Fruit fly (Drosophila melanogaster): ENCODE results near the gene Ack.

Ack gene

DNA sequence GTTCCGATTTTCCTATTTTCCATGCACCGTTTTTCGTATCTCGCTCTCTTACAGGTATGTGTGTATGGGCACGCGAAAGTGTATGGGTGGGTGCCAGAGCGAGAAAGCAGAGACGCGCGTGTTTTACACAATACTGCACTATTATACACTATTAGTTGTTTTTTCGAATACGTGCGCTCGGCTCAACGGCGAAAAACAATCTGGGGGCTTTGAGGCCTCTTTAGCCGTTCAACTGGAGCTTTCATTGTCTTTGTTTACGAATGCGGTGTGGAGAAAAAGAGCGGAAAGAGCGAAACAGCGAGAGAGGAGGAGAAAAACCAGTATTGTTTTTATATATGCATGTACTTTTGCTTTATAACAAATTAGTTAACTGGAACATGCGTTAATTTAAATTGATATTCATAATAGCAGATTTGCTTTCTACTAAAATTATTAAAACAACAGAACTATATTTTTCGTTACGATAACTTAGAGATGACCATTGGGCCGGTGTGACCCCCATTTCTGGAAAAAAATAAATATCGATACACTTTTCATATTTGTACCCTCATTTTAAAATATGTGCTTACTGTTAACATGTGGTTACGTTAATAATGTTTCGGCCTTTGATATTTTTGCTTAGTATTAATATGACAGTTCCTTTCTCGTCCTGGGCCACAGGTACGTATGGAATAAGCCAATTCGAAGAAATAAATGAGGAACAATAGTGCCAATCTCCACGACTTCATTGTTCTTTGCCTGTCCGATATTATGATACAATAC is 5.3 kb upstream of the Ack start, which contains the start of gene CG14995 (continued):
- TF ChIP-seq HLH3B (GFP tag; IDR thresholded peaks at IDR 0.05) (0 out of 2 replicates have a peak, but pooled peaks have one; percentile 22), crol (GFP tag; IDR thresholded peaks at IDR 0.05) (no peak), vnd (GFP tag; IDR thresholded peaks at IDR 0.05; ENCODE audit: partially characterized antibody) (peak; percentile 63; the same call in 2 of the 3 replicates), dm (GFP tag; optimal IDR thresholded peaks at IDR 0.05) (no peak), Dbx (GFP tag; IDR thresholded peaks at IDR 0.05) (0 out of 3 replicates have a peak, but pooled peaks have one; percentile 23), caup (GFP tag; optimal IDR thresholded peaks at IDR 0.05; ENCODE audit: severe bottlenecking) (peak; percentile 31), Nf-YB (GFP tag; optimal IDR thresholded peaks at IDR 0.05) (no peak), so (GFP tag; IDR thresholded peaks at IDR 0.05) (no peak), CG8478 (optimal IDR thresholded peaks at IDR 0.05) (no peak), CG11093 (GFP tag; IDR thresholded peaks at IDR 0.05) (no peak), ken (GFP tag; IDR thresholded peaks at IDR 0.05) (no peak), oc (tag; optimal IDR thresholded peaks at IDR 0.05) (peak; percentile 67), hb (GFP tag; IDR thresholded peaks at IDR 0.05; ENCODE audit: partially characterized antibody) (peak; percentile 25; the same call in 2 of the 3 replicates), CG14860 (GFP tag; IDR thresholded peaks at IDR 0.05; ENCODE audit: partially characterized antibody) (no peak), shn (GFP tag; optimal IDR thresholded peaks at IDR 0.05) (no peak), tna (GFP tag; IDR thresholded peaks at IDR 0.05; ENCODE audit: partially characterized antibody) (peak; percentile 42; the same call in 1 of the 2 replicates), lola (GFP tag; optimal IDR thresholded peaks at IDR 0.05) (no peak), p53 (GFP tag; optimal IDR thresholded peaks at IDR 0.05) (no peak), kay (GFP tag; optimal IDR thresholded peaks at IDR 0.05) (no peak), tx (GFP tag; optimal IDR thresholded peaks at IDR 0.05) (no peak), stwl (tag; optimal IDR thresholded peaks at IDR 0.05) (peak; percentile 56), NC2α (GFP tag; optimal IDR thresholded peaks at IDR 0.05) (no peak), CG8924 (tag; optimal IDR thresholded peaks at IDR 0.05) (peak; percentile 82), CG34376 (GFP tag; optimal IDR thresholded peaks at IDR 0.05) (peak; percentile 71), bab2 (GFP tag; optimal IDR thresholded peaks at IDR 0.05) (no peak), ATbp (GFP tag; optimal IDR thresholded peaks at IDR 0.05) (no peak), trh (GFP tag; optimal IDR thresholded peaks at IDR 0.05) (no peak), tll (GFP tag; optimal IDR thresholded peaks at IDR 0.05) (no peak), CG6689 (GFP tag; IDR thresholded peaks at IDR 0.05) (no peak), CG12391 (tag; optimal IDR thresholded peaks at IDR 0.05) (peak; percentile 0), Dref (GFP tag; IDR thresholded peaks at IDR 0.05) (peak; percentile 78), mirr (GFP tag; optimal IDR thresholded peaks at IDR 0.05) (peak; percentile 77), pzg (GFP tag; optimal IDR thresholded peaks at IDR 0.05) (peak; percentile 61), CG1603 (tag; optimal IDR thresholded peaks at IDR 0.05) (no peak), Drgx (GFP tag; IDR thresholded peaks at IDR 0.05) (peak; percentile 54), Med (GFP tag) (peak; percentile 69), ac (GFP tag; optimal IDR thresholded peaks at IDR 0.05) (no peak), CG17328 (GFP tag; IDR thresholded peaks at IDR 0.05) (no peak), Eip74EF (GFP tag; optimal IDR thresholded peaks at IDR 0.05) (peak in 1 of 2 experiments; percentile 57), CkIIα-i1 (GFP tag; IDR thresholded peaks at IDR 0.05) (no peak), tup (GFP tag; optimal IDR thresholded peaks at IDR 0.05) (no peak), exex (tag; optimal IDR thresholded peaks at IDR 0.05) (peak; percentile 31), ara (GFP tag; IDR thresholded peaks at IDR 0.05) (no peak), tap (tag; optimal IDR thresholded peaks at IDR 0.05) (peak; percentile 35), danr (GFP tag; IDR thresholded peaks at IDR 0.05) (no peak), tin (GFP tag; optimal IDR thresholded peaks at IDR 0.05) (no peak), CG15514 (GFP tag; optimal IDR thresholded peaks at IDR 0.05) (peak; percentile 31), rib (GFP tag; IDR thresholded peaks at IDR 0.05) (no peak), fd102C (GFP tag; optimal IDR thresholded peaks at IDR 0.05) (no peak)

Measured in whole organism, embryonic.